Worm (Caenorhabditis elegans) whole organism, early embryonic: Measurements from ENCODE around the gene glrx-22.

Experiments
- B0310.2 ChIP-seq: sonication (generic microtip); optimal IDR thresholded peaks from 2 replicates; lab custom pipeline; 2016; ENCODE audit warnings: mild to moderate bottlenecking, missing genetic modification characterization, missing compliant biosample characterization
- F13C5.2 ChIP-seq: sonication (generic microtip); optimal IDR thresholded peaks from 2 replicates; lab custom pipeline; 2017; ENCODE audit warnings: mild to moderate bottlenecking, missing genetic modification characterization, inconsistent platforms, missing compliant biosample characterization
- aly-1 ChIP-seq: sonication (generic microtip); optimal IDR thresholded peaks from 2 replicates; lab custom pipeline; 2016; ENCODE audit warnings: missing genetic modification characterization, missing compliant biosample characterization
- ama-1 ChIP-seq: fragments of 150-350 bp; optimal IDR thresholded peaks from 2 replicates; lab custom pipeline; 2014
- ceh-13 ChIP-seq: fragments of 200-800 bp; sonication (Bioruptor generic); optimal IDR thresholded peaks from 2 replicates; lab custom pipeline; 2018; ENCODE audit warnings: mild to moderate bottlenecking, missing genetic modification characterization, missing compliant biosample characterization
- ceh-36 ChIP-seq: sonication (generic microtip); optimal IDR thresholded peaks from 2 replicates; lab custom pipeline; 2016; ENCODE audit warnings: missing genetic modification characterization, inconsistent platforms, missing compliant biosample characterization
- ets-7 ChIP-seq: sonication (generic microtip); optimal IDR thresholded peaks from 2 replicates; lab custom pipeline; 2016; ENCODE audit warnings: missing genotype, missing genetic modification characterization, missing compliant biosample characterization
- flt-1 ChIP-seq: fragments of 200-800 bp; sonication (Bioruptor generic); IDR thresholded peaks from 2 replicates; pipeline ENCODE4 v1.3.6; 2022; ENCODE audit warnings: missing genetic modification characterization, missing compliant biosample characterization
- hmbx-1 ChIP-seq: sonication (generic microtip); optimal IDR thresholded peaks from 2 replicates; lab custom pipeline; 2016; ENCODE audit warnings: mild to moderate bottlenecking, missing genetic modification characterization, missing compliant biosample characterization
- hmg-4 ChIP-seq: fragments of 200-800 bp; sonication (Bioruptor generic); optimal IDR thresholded peaks from 2 replicates; lab custom pipeline; 2018; ENCODE audit warnings: mild to moderate bottlenecking, missing genetic modification characterization, missing compliant biosample characterization
- hnd-1 ChIP-seq: sonication (generic microtip); optimal IDR thresholded peaks from 2 replicates; lab custom pipeline; 2016; ENCODE audit warnings: missing genetic modification characterization, missing compliant biosample characterization
- pes-1 ChIP-seq: fragments of 200-800 bp; sonication (Bioruptor generic); IDR thresholded peaks from 2 replicates; pipeline ENCODE4 v1.3.6; 2022; ENCODE audit warnings: missing genetic modification reagents, missing genetic modification characterization, missing compliant biosample characterization
- scrt-1 ChIP-seq: fragments of 200-800 bp; sonication (Bioruptor generic); IDR thresholded peaks from 2 replicates; pipeline ENCODE4 v1.3.6; 2022; ENCODE audit warnings: missing genetic modification characterization, missing compliant biosample characterization
- sea-1 ChIP-seq: fragments of 200-800 bp; sonication (Bioruptor generic); conservative IDR thresholded peaks from 2 replicates; pipeline ENCODE4 v1.3.6; 2022; ENCODE audit warnings: missing genetic modification characterization, missing compliant biosample characterization
- tbx-11 ChIP-seq: fragments of 200-800 bp; sonication (Bioruptor generic); IDR thresholded peaks from 2 replicates; pipeline ENCODE4 v1.3.6; 2022; ENCODE audit warnings: missing genetic modification characterization, missing compliant biosample characterization
- tbx-37 ChIP-seq: fragments of 200-800 bp; sonication (Bioruptor generic); conservative IDR thresholded peaks from 2 replicates; pipeline ENCODE4 v1.3.6; 2022; ENCODE audit warnings: missing genetic modification reagents, missing genetic modification characterization, missing compliant biosample characterization
- tra-4 ChIP-seq: sonication (generic microtip); optimal IDR thresholded peaks from 2 replicates; lab custom pipeline; 2017; ENCODE audit warnings: missing genetic modification characterization, missing compliant biosample characterization

Gene glrx-22

ce11 chrIV:8170264-8170663 is 30.8 kb downstream of the glrx-22 start:
- TF ChIP-seq scrt-1 (GFP tag; lab: Robert Waterston, UW) = no peak

ce11 chrIV:8169674-8170073 is 31.4 kb downstream of the glrx-22 start, which contains the start of gene C07G1.15:
Gene C07G1.15 (plus strand): TSS chrIV:8169974.
- no peak for TF ChIP-seq flt-1 (GFP tag; lab: Robert Waterston, UW)
- TF ChIP-seq sea-1 (GFP tag; lab: Robert Waterston, UW) = no peak

ce11 chrIV:8168660-8169059 is 32.4 kb downstream of the glrx-22 start, which contains the start of gene clec-52:
Gene clec-52 (minus strand): TSS chrIV:8168760.
- TF ChIP-seq tra-4 (tag; lab: Kevin White, UChicago) = no peak
- TF ChIP-seq ets-7 = no peak
- no peak for TF ChIP-seq F13C5.2 (tag; lab: Kevin White, UChicago)
- TF ChIP-seq scrt-1 (GFP tag; lab: Robert Waterston, UW) = no peak
- TF ChIP-seq B0310.2 (tag; lab: Kevin White, UChicago) = no peak
- TF ChIP-seq flt-1 (GFP tag; lab: Robert Waterston, UW) = no peak
- no peak for TF ChIP-seq ama-1 (lab: Kevin White, UChicago)
- no peak for TF ChIP-seq ceh-13 (GFP tag; lab: Kevin White, UChicago)
- TF ChIP-seq tbx-37 (GFP tag; lab: Robert Waterston, UW) = no peak
- TF ChIP-seq sea-1 (GFP tag; lab: Robert Waterston, UW) = no peak
- no peak for TF ChIP-seq hmbx-1 (tag; lab: Kevin White, UChicago)
- no peak for TF ChIP-seq ceh-36 (tag; lab: Kevin White, UChicago)
- no peak for TF ChIP-seq pes-1 (GFP tag; lab: Robert Waterston, UW)
- TF ChIP-seq aly-1 (tag; lab: Kevin White, UChicago) = no peak
- TF ChIP-seq hmg-4 = no peak
- TF ChIP-seq hnd-1 (tag; lab: Kevin White, UChicago) = no peak
- TF ChIP-seq tbx-11 (GFP tag; lab: Robert Waterston, UW) = no peak

ce11 chrIV:8165950-8166349 is 35.1 kb downstream of the glrx-22 start, which contains the start of gene B0218.7:
Gene B0218.7 (minus strand): TSS chrIV:8166050.
- TF ChIP-seq sea-1 (GFP tag; lab: Robert Waterston, UW) (no peak), ets-7 (no peak), scrt-1 (GFP tag; lab: Robert Waterston, UW) (no peak), flt-1 (GFP tag; lab: Robert Waterston, UW) (no peak), pes-1 (GFP tag; lab: Robert Waterston, UW) (no peak), tra-4 (tag; lab: Kevin White, UChicago) (no peak), ceh-36 (tag; lab: Kevin White, UChicago) (no peak)

ce11 chrIV:8164515-8164914 is 36.5 kb downstream of the glrx-22 start:
- TF ChIP-seq tbx-37 (GFP tag; lab: Robert Waterston, UW) (no peak), hmbx-1 (tag; lab: Kevin White, UChicago) (no peak), ceh-36 (tag; lab: Kevin White, UChicago) (no peak), B0310.2 (tag; lab: Kevin White, UChicago) (no peak), ets-7 (no peak), hmg-4 (no peak), sea-1 (GFP tag; lab: Robert Waterston, UW) (no peak), F13C5.2 (tag; lab: Kevin White, UChicago) (no peak), hnd-1 (tag; lab: Kevin White, UChicago) (no peak), tra-4 (tag; lab: Kevin White, UChicago) (no peak), tbx-11 (GFP tag; lab: Robert Waterston, UW) (no peak), ceh-13 (GFP tag; lab: Kevin White, UChicago) (no peak), aly-1 (tag; lab: Kevin White, UChicago) (no peak), ama-1 (lab: Kevin White, UChicago) (no peak), scrt-1 (GFP tag; lab: Robert Waterston, UW) (no peak), flt-1 (GFP tag; lab: Robert Waterston, UW) (no peak), pes-1 (GFP tag; lab: Robert Waterston, UW) (no peak)

- TF ChIP-seq aly-1 (tag; lab: Kevin White, UChicago) (no peak), hmbx-1 (tag; lab: Kevin White, UChicago) (no peak), ceh-13 (GFP tag; lab: Kevin White, UChicago) (no peak), tbx-11 (GFP tag; lab: Robert Waterston, UW) (no peak), flt-1 (GFP tag; lab: Robert Waterston, UW) (no peak), ets-7 (no peak), scrt-1 (GFP tag; lab: Robert Waterston, UW) (no peak), hnd-1 (tag; lab: Kevin White, UChicago) (no peak), sea-1 (GFP tag; lab: Robert Waterston, UW) (no peak), tbx-37 (GFP tag; lab: Robert Waterston, UW) (no peak), ama-1 (lab: Kevin White, UChicago) (no peak), B0310.2 (tag; lab: Kevin White, UChicago) (no peak), pes-1 (GFP tag; lab: Robert Waterston, UW) (no peak), F13C5.2 (tag; lab: Kevin White, UChicago) (no peak), tra-4 (tag; lab: Kevin White, UChicago) (no peak)
Observed at ce11 chrIV:8163687-8164086, 37.3 kb downstream of the glrx-22 start, which contains the start of gene clec-51. Gene clec-51 (minus strand): TSS chrIV:8163800.

ce11 chrIV:8161774-8162173 is 39.3 kb downstream of the glrx-22 start:
- TF ChIP-seq F13C5.2 (tag; lab: Kevin White, UChicago) (no peak), scrt-1 (GFP tag; lab: Robert Waterston, UW) (no peak), B0310.2 (tag; lab: Kevin White, UChicago) (no peak), hnd-1 (tag; lab: Kevin White, UChicago) (no peak), ceh-36 (tag; lab: Kevin White, UChicago) (no peak), pes-1 (GFP tag; lab: Robert Waterston, UW) (no peak), hmbx-1 (tag; lab: Kevin White, UChicago) (no peak), sea-1 (GFP tag; lab: Robert Waterston, UW) (no peak), tbx-37 (GFP tag; lab: Robert Waterston, UW) (no peak), tra-4 (tag; lab: Kevin White, UChicago) (no peak), hmg-4 (no peak), ama-1 (lab: Kevin White, UChicago) (no peak), ceh-13 (GFP tag; lab: Kevin White, UChicago) (no peak), tbx-11 (GFP tag; lab: Robert Waterston, UW) (no peak), aly-1 (tag; lab: Kevin White, UChicago) (no peak), flt-1 (GFP tag; lab: Robert Waterston, UW) (no peak)
